Worm (Caenorhabditis elegans): Measurements from ENCODE around the gene irld-1.

Gene irld-1

DNA sequence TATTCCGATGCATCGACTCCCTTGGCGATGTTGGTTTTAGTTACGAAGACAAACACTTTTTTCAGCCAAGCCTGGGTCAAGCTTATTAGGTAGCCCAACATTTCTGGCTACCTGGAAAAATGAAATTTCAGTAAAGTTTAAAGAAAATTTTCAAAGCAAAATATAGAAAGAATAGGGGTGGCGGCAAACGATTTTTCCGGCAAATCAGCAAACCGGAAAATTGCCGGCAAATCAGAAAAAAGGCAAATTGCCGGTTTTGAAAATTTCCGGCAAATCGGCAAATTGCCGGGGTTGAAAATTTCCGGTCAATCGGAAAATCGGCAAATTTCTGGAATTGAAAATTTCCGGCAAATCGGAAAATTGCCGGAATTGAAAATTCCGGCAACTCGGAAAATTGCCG lies 41.1 kb downstream of the irld-1 start, which contains the start of gene F32D1.8:
F32D1.8 (minus strand) TSS at position 101 of the 400 bp plus-strand sequence.
- TF ChIP-seq fkh-8 (tag; optimal IDR thresholded peaks at IDR 0.05) (no peak), ama-1 (optimal IDR thresholded peaks at IDR 0.05) (no peak), Y116A8C.19 (tag; optimal IDR thresholded peaks at IDR 0.05; ENCODE audit: borderline replicate concordance) (no peak), lin-39 (tag; optimal IDR thresholded peaks at IDR 0.05) (no peak), egl-13 (tag; optimal IDR thresholded peaks at IDR 0.05) (no peak), vab-15 (tag; optimal IDR thresholded peaks at IDR 0.05) (no peak), irx-1 (tag; optimal IDR thresholded peaks at IDR 0.05) (no peak), ceh-88 (GFP tag; IDR thresholded peaks at IDR 0.05) (no peak), nhr-90 (tag; optimal IDR thresholded peaks at IDR 0.05; ENCODE audit: poor library complexity) (no peak), nhr-11 (tag; optimal IDR thresholded peaks at IDR 0.05) (no peak), ztf-11 (tag; optimal IDR thresholded peaks at IDR 0.05) (no peak), hpl-2 (GFP tag; optimal IDR thresholded peaks at IDR 0.05) (no peak), pag-3 (tag; optimal IDR thresholded peaks at IDR 0.05; ENCODE audit: borderline replicate concordance, insufficient read depth) (no peak)

DNA sequence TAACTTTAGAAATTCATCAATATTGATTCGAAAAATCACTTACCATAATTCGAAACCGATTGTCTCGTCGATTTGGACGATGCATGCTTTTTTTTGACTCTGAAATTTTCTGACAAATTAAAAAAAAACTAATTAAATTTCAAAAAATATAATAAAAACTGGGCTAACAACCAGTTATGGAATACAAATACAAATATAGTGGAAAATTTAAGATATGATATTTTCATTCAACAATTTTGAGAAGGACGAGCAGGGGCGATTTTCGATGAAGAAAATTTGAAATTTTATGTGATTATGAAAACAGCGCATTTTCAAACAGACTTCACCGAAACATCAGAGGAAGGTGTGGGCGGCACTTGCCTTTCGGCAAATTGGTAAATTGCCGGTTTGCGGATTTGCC lies 45.7 kb downstream of the irld-1 start, which contains the start of gene F13A2.1:
F13A2.1 (minus strand) TSS at position 101 of the 400 bp plus-strand sequence.
- TF ChIP-seq efl-1 (optimal IDR thresholded peaks at IDR 0.05) (no peak), efl-1 (GFP tag; optimal IDR thresholded peaks at IDR 0.05 in 1 of 2) (peak in 1 of 2 experiments; percentile 48), snu-23 (GFP tag; optimal IDR thresholded peaks at IDR 0.05) (no peak), lin-35 (GFP tag; optimal IDR thresholded peaks at IDR 0.05) (no peak), elt-2 (tag; optimal IDR thresholded peaks at IDR 0.05) (no peak), nhr-11 (tag; optimal IDR thresholded peaks at IDR 0.05) (no peak)

DNA sequence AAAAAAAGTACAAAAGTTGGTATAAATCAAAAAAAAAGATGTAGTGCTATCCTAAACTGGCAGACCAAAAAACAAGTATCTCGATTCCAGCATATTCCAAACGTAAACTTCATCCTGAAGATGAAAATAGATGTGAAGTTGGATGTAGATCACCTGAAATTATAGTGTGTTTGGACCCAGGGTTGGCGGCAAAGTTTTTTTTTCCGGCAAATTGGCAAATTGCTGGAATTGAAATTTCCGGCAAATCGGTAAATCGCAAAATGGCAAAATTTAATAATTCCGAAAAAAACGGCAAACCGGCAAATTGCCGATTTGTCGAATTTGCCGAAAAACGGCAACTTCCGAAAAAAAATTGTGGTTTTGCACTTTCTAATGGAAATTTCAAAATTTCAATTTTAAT lies 47.9 kb downstream of the irld-1 start, which contains the start of gene F13A2.2:
F13A2.2 (minus strand) TSS at position 101 of the 400 bp plus-strand sequence.
- TF ChIP-seq pax-3 (tag; optimal IDR thresholded peaks at IDR 0.05) (no peak), ztf-4 (tag; optimal IDR thresholded peaks at IDR 0.05) (no peak), jun-1 (tag; optimal IDR thresholded peaks at IDR 0.05) (no peak), lin-13 (GFP tag; optimal IDR thresholded peaks at IDR 0.05) (no peak), fkh-4 (tag; optimal IDR thresholded peaks at IDR 0.05; ENCODE audit: borderline replicate concordance) (no peak), snu-23 (GFP tag; optimal IDR thresholded peaks at IDR 0.05) (no peak), efl-3 (GFP tag; optimal IDR thresholded peaks at IDR 0.05) (no peak), zip-4 (GFP tag; optimal IDR thresholded peaks at IDR 0.05) (no peak), lir-3 (tag; optimal IDR thresholded peaks at IDR 0.05; ENCODE audit: poor library complexity) (no peak), sup-37 (GFP tag; optimal IDR thresholded peaks at IDR 0.05) (no peak), lin-35 (GFP tag; optimal IDR thresholded peaks at IDR 0.05) (no peak), blmp-1 (tag; optimal IDR thresholded peaks at IDR 0.05) (no peak), pag-3 (tag; optimal IDR thresholded peaks at IDR 0.05; ENCODE audit: borderline replicate concordance, insufficient read depth) (no peak), ets-5 (GFP tag; IDR thresholded peaks at IDR 0.05) (no peak), ceh-8 (GFP tag; optimal IDR thresholded peaks at IDR 0.05) (no peak), hpl-2 (GFP tag; optimal IDR thresholded peaks at IDR 0.05) (no peak), lin-15B (tag; optimal IDR thresholded peaks at IDR 0.05) (no peak), nhr-12 (tag; optimal IDR thresholded peaks at IDR 0.05) (no peak), nhr-19 (GFP tag; conservative IDR thresholded peaks at IDR 0.05) (no peak), nhr-237 (tag; optimal IDR thresholded peaks at IDR 0.05) (no peak)

DNA sequence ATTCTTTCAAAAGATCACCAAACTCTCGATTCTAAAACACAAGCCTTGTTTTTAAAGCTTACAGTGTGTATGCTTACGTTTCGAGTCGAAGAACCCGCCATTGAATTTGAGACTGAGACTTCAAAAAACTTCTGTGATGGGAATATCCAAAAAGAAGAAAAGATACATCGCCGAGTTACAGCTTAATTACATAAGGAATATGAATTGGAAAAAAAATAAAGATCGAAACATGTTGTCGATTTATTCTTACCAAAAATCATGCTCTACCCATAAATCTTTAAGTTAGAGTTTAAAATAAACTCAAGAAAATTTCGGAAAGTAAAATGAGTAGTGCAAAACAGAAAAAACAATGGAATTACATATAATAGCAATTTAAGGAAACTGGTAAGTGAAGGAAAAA lies 49.6 kb downstream of the irld-1 start, which contains the start of gene F13A2.10:
F13A2.10 (minus strand) TSS at position 101 of the 400 bp plus-strand sequence.
- TF ChIP-seq mef-2 (tag; optimal IDR thresholded peaks at IDR 0.05), result no peak
- no peak for TF ChIP-seq nhr-84 (tag; optimal IDR thresholded peaks at IDR 0.05)
- no peak for TF ChIP-seq skn-1 (tag; optimal IDR thresholded peaks at IDR 0.05)
- TF ChIP-seq lin-15B (tag; optimal IDR thresholded peaks at IDR 0.05), result no peak
- no peak for TF ChIP-seq dsc-1 (tag; optimal IDR thresholded peaks at IDR 0.05)
- no peak for TF ChIP-seq nhr-11 (tag; optimal IDR thresholded peaks at IDR 0.05)
- no peak for TF ChIP-seq snpc-4 (tag; optimal IDR thresholded peaks at IDR 0.05)
- TF ChIP-seq elt-2 (tag; optimal IDR thresholded peaks at IDR 0.05), result no peak
